Fruit fly (Drosophila melanogaster) whole organism, embryonic: ENCODE measurements around the gene Ids.

Experiments
- Atf6 ChIP-seq: fragments of 200-800 bp; sonication (Bioruptor generic); IDR thresholded peaks from 2 replicates; pipeline ENCODE4 v1.3.6; 2022; ENCODE audit warnings: missing biosample characterization, missing genetic modification characterization
- BEAF-32 ChIP-seq: fragments of 200-800 bp; sonication (Bioruptor generic); optimal IDR thresholded peaks from 3 replicates; lab custom pipeline; 2017; ENCODE audit warnings: missing biosample characterization, missing genetic modification characterization, mild to moderate bottlenecking, moderate library complexity, missing genetic modification reagents
- CG11085 ChIP-seq: fragments of 200-800 bp; sonication (Bioruptor generic); IDR thresholded peaks from 2 replicates; pipeline ENCODE4 v1.3.6; 2022; ENCODE audit warnings: missing biosample characterization, missing genetic modification characterization
- CG12744 ChIP-seq: fragments of 200-800 bp; sonication (Bioruptor generic); optimal IDR thresholded peaks from 2 replicates; lab custom pipeline; 2016; ENCODE audit warnings: missing biosample characterization, missing genetic modification characterization
- CG12942 ChIP-seq: fragments of 200-800 bp; sonication (Bioruptor generic); optimal IDR thresholded peaks from 3 replicates; lab custom pipeline; 2016; ENCODE audit warnings: missing biosample characterization, missing genetic modification characterization
- CG13287 ChIP-seq: fragments of 200-800 bp; sonication (Bioruptor generic); IDR thresholded peaks from 2 replicates; pipeline ENCODE4 v1.3.6; 2022; ENCODE audit warnings: missing biosample characterization, missing genetic modification characterization; ENCODE audit not compliant: partially characterized antibody
- CG14965 ChIP-seq: fragments of 200-800 bp; sonication (Bioruptor generic); optimal IDR thresholded peaks from 2 replicates; lab custom pipeline; 2016; ENCODE audit warnings: missing biosample characterization, missing genetic modification characterization, borderline replicate concordance
- CG15011 ChIP-seq: fragments of 200-800 bp; sonication (Bioruptor generic); optimal IDR thresholded peaks from 3 replicates; lab custom pipeline; 2018; ENCODE audit warnings: missing biosample characterization, mild to moderate bottlenecking, missing genetic modification characterization
- CG15514 ChIP-seq: fragments of 200-800 bp; sonication (Bioruptor generic); optimal IDR thresholded peaks from 3 replicates; lab custom pipeline; 2017; ENCODE audit warnings: missing biosample characterization, missing genetic modification characterization, mild to moderate bottlenecking, moderate library complexity, missing genetic modification reagents
- CG16863 ChIP-seq: fragments of 200-800 bp; sonication (Bioruptor generic); optimal IDR thresholded peaks from 3 replicates; lab custom pipeline; 2016; ENCODE audit warnings: missing biosample characterization, missing genetic modification characterization
- CG18476 ChIP-seq: fragments of 200-800 bp; sonication (Bioruptor generic); optimal IDR thresholded peaks from 2 replicates; lab custom pipeline; 2016; ENCODE audit warnings: missing biosample characterization, mild to moderate bottlenecking, missing genetic modification characterization
- CG2116 ChIP-seq: fragments of 200-800 bp; sonication (Bioruptor generic); optimal IDR thresholded peaks from 3 replicates; lab custom pipeline; 2018; ENCODE audit warnings: missing biosample characterization, mild to moderate bottlenecking, missing genetic modification characterization
- CG2712 ChIP-seq: fragments of 200-800 bp; optimal IDR thresholded peaks from 3 replicates; lab custom pipeline; 2019; ENCODE audit warnings: missing biosample characterization, mild to moderate bottlenecking, missing genetic modification characterization, moderate library complexity
- CG4360 ChIP-seq: fragments of 200-800 bp; sonication (Bioruptor generic); IDR thresholded peaks from 2 replicates; pipeline ENCODE4 v1.3.6; 2022; ENCODE audit warnings: missing biosample characterization, missing genetic modification characterization
- CG5180 ChIP-seq: fragments of 200-800 bp; sonication (Bioruptor generic); optimal IDR thresholded peaks from 3 replicates; lab custom pipeline; 2017; ENCODE audit warnings: missing biosample characterization, missing genetic modification characterization, mild to moderate bottlenecking, moderate library complexity, missing genetic modification reagents
- CG6254 ChIP-seq: fragments of 200-800 bp; sonication (Bioruptor generic); optimal IDR thresholded peaks from 3 replicates; lab custom pipeline; 2017; ENCODE audit warnings: mild to moderate bottlenecking, missing biosample characterization, missing genetic modification reagents, missing genetic modification characterization
- CG6654 ChIP-seq: fragments of 200-800 bp; sonication (Bioruptor generic); optimal IDR thresholded peaks from 2 replicates; lab custom pipeline; 2017; ENCODE audit warnings: missing biosample characterization, mild to moderate bottlenecking, missing genetic modification characterization
- CG7357 ChIP-seq: fragments of 200-800 bp; sonication (Bioruptor generic); IDR thresholded peaks from 3 replicates; pipeline ENCODE4 v1.3.6; 2022; ENCODE audit warnings: missing biosample characterization, missing genetic modification characterization
- CG7786 ChIP-seq: fragments of 200-800 bp; sonication (Bioruptor generic); optimal IDR thresholded peaks from 2 replicates; lab custom pipeline; 2016; ENCODE audit warnings: missing biosample characterization, missing genetic modification characterization
- CG9609 ChIP-seq: fragments of 200-800 bp; sonication (Bioruptor generic); optimal IDR thresholded peaks from 3 replicates; lab custom pipeline; 2016; ENCODE audit warnings: missing biosample characterization, missing genetic modification characterization
- CTCF ChIP-seq: fragments of 200-800 bp; sonication (Bioruptor generic); optimal IDR thresholded peaks from 2 replicates; lab custom pipeline; 2017; ENCODE audit warnings: missing biosample characterization, mild to moderate bottlenecking, missing genetic modification characterization, moderate library complexity
- CkIIα-i1 ChIP-seq: fragments of 200-800 bp; sonication (Bioruptor generic); IDR thresholded peaks from 2 replicates; pipeline ENCODE4 v1.3.6; 2022; ENCODE audit warnings: missing biosample characterization, missing genetic modification characterization
- Dll ChIP-seq: fragments of 200-800 bp; sonication (Bioruptor generic); IDR thresholded peaks from 4 replicates; pipeline ENCODE4 v1.3.6; 2022; ENCODE audit warnings: missing biosample characterization, missing genetic modification characterization; ENCODE audit not compliant: partially characterized antibody
- Ets97D ChIP-seq: fragments of 200-800 bp; sonication (Bioruptor generic); optimal IDR thresholded peaks from 3 replicates; lab custom pipeline; 2016; ENCODE audit warnings: missing biosample characterization, missing genetic modification characterization
- H15 ChIP-seq: fragments of 200-800 bp; sonication (Bioruptor generic); IDR thresholded peaks from 3 replicates; pipeline ENCODE4 v1.3.6; 2022; ENCODE audit warnings: missing biosample characterization, missing genetic modification characterization
- Hr78 ChIP-seq, 2 experiments: fragments of 200-800 bp in 1 of 2; fragments of >200 bp in 1 of 2; sonication (Bioruptor generic) in 1 of 2; optimal IDR thresholded peaks; 2 replicates each; lab custom pipeline; 2017 to 2019; ENCODE audit warnings: missing biosample characterization in 2 of 2, missing genetic modification characterization in 2 of 2, mild to moderate bottlenecking in 1 of 2, moderate library complexity in 1 of 2
- MTF-1 ChIP-seq: fragments of 200-800 bp; sonication (Bioruptor generic); optimal IDR thresholded peaks from 2 replicates; lab custom pipeline; 2018; ENCODE audit warnings: missing biosample characterization, mild to moderate bottlenecking, missing genetic modification characterization, borderline replicate concordance
- Mes4 ChIP-seq: fragments of 200-800 bp; sonication (Bioruptor generic); optimal IDR thresholded peaks from 2 replicates; lab custom pipeline; 2016; ENCODE audit warnings: missing biosample characterization, missing genetic modification characterization
- Myb ChIP-seq: fragments of 200-800 bp; sonication (Bioruptor generic); optimal IDR thresholded peaks from 2 replicates; lab custom pipeline; 2016; ENCODE audit warnings: missing biosample characterization, missing genetic modification characterization
- NFAT ChIP-seq: fragments of 200-800 bp; sonication (Bioruptor generic); IDR thresholded peaks from 2 replicates; pipeline ENCODE4 v1.3.6; 2022; ENCODE audit warnings: missing biosample characterization, missing genetic modification characterization
- Oli ChIP-seq: fragments of 200-800 bp; sonication (Bioruptor generic); optimal IDR thresholded peaks from 2 replicates; lab custom pipeline; 2018; ENCODE audit warnings: missing biosample characterization, mild to moderate bottlenecking, missing genetic modification characterization, moderate library complexity
- Ptx1 ChIP-seq: fragments of 200-800 bp; sonication (Bioruptor generic); IDR thresholded peaks from 2 replicates; pipeline ENCODE4 v1.3.6; 2022; ENCODE audit warnings: missing biosample characterization, missing genetic modification characterization
- Sin3A ChIP-seq: fragments of >200 bp; optimal IDR thresholded peaks from 2 replicates; lab custom pipeline; 2018
- cato ChIP-seq: fragments of 200-800 bp; sonication (Bioruptor generic); optimal IDR thresholded peaks from 2 replicates; lab custom pipeline; 2016; ENCODE audit warnings: missing biosample characterization, missing genetic modification characterization, borderline replicate concordance
- chn ChIP-seq: fragments of 200-800 bp; sonication (Bioruptor generic); optimal IDR thresholded peaks from 2 replicates; lab custom pipeline; 2016; ENCODE audit warnings: missing biosample characterization, missing genetic modification characterization
- croc ChIP-seq: fragments of 200-800 bp; sonication (Bioruptor generic); conservative IDR thresholded peaks from 3 replicates; pipeline ENCODE4 v1.3.6; 2022; ENCODE audit warnings: missing biosample characterization, missing genetic modification characterization
- danr ChIP-seq: fragments of 200-800 bp; sonication (Bioruptor generic); IDR thresholded peaks from 2 replicates; pipeline ENCODE4 v1.3.6; 2022; ENCODE audit warnings: missing biosample characterization, missing genetic modification characterization
- dm ChIP-seq: fragments of 200-800 bp; sonication (Bioruptor generic); optimal IDR thresholded peaks from 3 replicates; lab custom pipeline; 2016; ENCODE audit warnings: missing biosample characterization, missing genetic modification characterization
- ems ChIP-seq: fragments of 200-800 bp; sonication (Bioruptor generic); optimal IDR thresholded peaks from 3 replicates; lab custom pipeline; 2016; ENCODE audit warnings: missing biosample characterization, missing genetic modification characterization
- eyg ChIP-seq: fragments of 200-800 bp; sonication (Bioruptor generic); optimal IDR thresholded peaks from 3 replicates; lab custom pipeline; 2016; ENCODE audit warnings: missing biosample characterization, missing genetic modification characterization
- fd3F ChIP-seq: fragments of 200-800 bp; sonication (Bioruptor generic); optimal IDR thresholded peaks from 2 replicates; lab custom pipeline; 2018; ENCODE audit warnings: missing biosample characterization, mild to moderate bottlenecking, missing genetic modification characterization, moderate library complexity
- gro ChIP-seq: fragments of 200-800 bp; sonication (Bioruptor generic); optimal IDR thresholded peaks from 2 replicates; lab custom pipeline; 2016; ENCODE audit warnings: missing biosample characterization, missing genetic modification characterization
- ken ChIP-seq: fragments of 200-800 bp; sonication (Bioruptor generic); IDR thresholded peaks from 3 replicates; pipeline ENCODE4 v1.3.6; 2022; ENCODE audit warnings: missing biosample characterization, missing genetic modification characterization
- nerfin-1 ChIP-seq: fragments of 200-800 bp; sonication (Bioruptor generic); optimal IDR thresholded peaks from 3 replicates; lab custom pipeline; 2019; ENCODE audit warnings: missing biosample characterization, mild to moderate bottlenecking, missing genetic modification characterization, moderate library complexity
- phol ChIP-seq: fragments of 200-800 bp; sonication (Bioruptor generic); optimal IDR thresholded peaks from 3 replicates; lab custom pipeline; 2018; ENCODE audit warnings: missing biosample characterization, mild to moderate bottlenecking, missing genetic modification characterization, moderate library complexity
- so ChIP-seq: fragments of 200-800 bp; sonication (Bioruptor generic); IDR thresholded peaks from 3 replicates; pipeline ENCODE4 v1.3.6; 2022; ENCODE audit warnings: missing biosample characterization, missing genetic modification characterization
- wdn ChIP-seq: fragments of 200-800 bp; sonication (Bioruptor generic); IDR thresholded peaks from 2 replicates; pipeline ENCODE4 v1.3.6; 2022; ENCODE audit warnings: missing biosample characterization, missing genetic modification characterization
- wek ChIP-seq: fragments of 200-800 bp; sonication (Bioruptor generic); optimal IDR thresholded peaks from 3 replicates; lab custom pipeline; 2018; ENCODE audit warnings: missing biosample characterization, mild to moderate bottlenecking, missing genetic modification characterization, moderate library complexity
- zfh2 ChIP-seq: fragments of 200-800 bp; sonication (Bioruptor generic); optimal IDR thresholded peaks from 2 replicates; lab custom pipeline; 2016; ENCODE audit warnings: missing biosample characterization, missing genetic modification characterization

Gene Ids

DNA sequence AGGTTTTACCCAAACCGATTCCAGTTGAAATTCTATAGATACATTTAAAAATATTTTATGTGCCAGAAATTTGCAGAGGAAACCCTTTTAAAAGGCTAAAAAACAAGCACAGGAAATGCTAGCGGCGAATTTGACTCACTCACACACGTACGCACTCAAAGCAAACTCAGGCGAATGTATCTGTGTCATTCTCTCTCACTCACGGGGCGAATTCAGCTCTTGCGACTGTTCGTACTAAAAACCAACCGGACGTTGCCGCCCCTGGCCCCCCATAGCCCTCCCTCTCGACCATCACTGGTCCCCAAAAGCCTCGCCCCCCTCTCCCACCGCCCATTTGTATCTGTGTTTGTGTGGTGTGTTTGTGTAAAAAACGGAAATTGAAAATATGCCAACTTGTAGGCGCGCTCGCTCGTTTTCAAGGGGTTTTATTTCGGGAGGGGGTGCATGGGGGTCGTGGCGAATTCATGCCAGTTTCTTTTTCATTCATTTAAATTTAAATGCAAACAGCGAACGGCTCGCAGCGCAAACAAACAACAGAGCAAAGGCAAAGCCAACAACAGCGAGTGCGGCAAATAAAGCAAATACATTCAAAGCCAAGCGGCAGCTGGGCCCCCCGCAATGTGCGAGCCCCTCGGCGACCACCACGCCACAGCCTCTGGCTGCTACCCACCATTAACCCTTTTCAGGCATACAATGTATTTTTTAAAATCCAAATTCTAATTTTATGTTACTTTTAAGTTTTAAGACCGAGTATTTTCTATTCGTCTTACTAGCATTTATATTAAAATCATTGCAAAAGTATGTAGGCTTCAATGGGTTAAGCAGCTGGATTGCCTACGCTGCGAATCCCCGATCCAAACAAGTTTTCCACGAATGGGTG, 40.4 kb downstream of the Ids start (continued):
- peak; percentile 72 for TF ChIP-seq CG5180 (GFP tag; lab: Kevin White, UChicago)
- 0 out of 3 replicates have a peak, but pooled peaks have one; percentile 20 for TF ChIP-seq croc
- peak; percentile 50 for TF ChIP-seq MTF-1 (GFP tag; lab: Kevin White, UChicago)
- peak; percentile 57 for TF ChIP-seq dm
- TF ChIP-seq chn: peak; percentile 59
- TF ChIP-seq wdn: peak; percentile 78
- TF ChIP-seq CG4360: peak; percentile 55
- TF ChIP-seq CG7786 (GFP tag; lab: Kevin White, UChicago): peak; percentile 66
- peak; percentile 5 for TF ChIP-seq CTCF (GFP tag; lab: Kevin White, UChicago)
- peak; percentile 72; the same call in 1 of the 3 replicates for TF ChIP-seq ken (GFP tag; lab: Robert Waterston, UW)
- peak; percentile 50 for TF ChIP-seq Mes4 (GFP tag; lab: Kevin White, UChicago)
- peak; percentile 68 for TF ChIP-seq zfh2
- TF ChIP-seq CG2116 (GFP tag; lab: Kevin White, UChicago): peak; percentile 20
- no peak for TF ChIP-seq Sin3A (lab: Kevin White, UChicago)
- peak; percentile 1 for TF ChIP-seq CG12744 (GFP tag; lab: Kevin White, UChicago)
- peak; percentile 36 for TF ChIP-seq fd3F
- no peak for TF ChIP-seq Dll
- TF ChIP-seq gro (GFP tag; lab: Kevin White, UChicago): peak; percentile 80
- peak; percentile 14 for TF ChIP-seq CG12942 (GFP tag; lab: Kevin White, UChicago)
- no peak for TF ChIP-seq Ets97D (GFP tag; lab: Kevin White, UChicago)
- TF ChIP-seq CG13287 (GFP tag; lab: Robert Waterston, UW): no peak; the same call in 1 of the 2 replicates
- peak; percentile 61 for TF ChIP-seq CG15011 (GFP tag; lab: Kevin White, UChicago)
- no peak for TF ChIP-seq cato (GFP tag; lab: Kevin White, UChicago)
- no peak for TF ChIP-seq BEAF-32 (GFP tag; lab: Kevin White, UChicago)
- peak; percentile 63 for TF ChIP-seq ems (GFP tag; lab: Kevin White, UChicago)
- TF ChIP-seq Ptx1 (GFP tag; lab: Robert Waterston, UW): peak; percentile 87
- TF ChIP-seq CG6654 (GFP tag; lab: Kevin White, UChicago): no peak
- no peak for TF ChIP-seq CG6254 (GFP tag; lab: Kevin White, UChicago)
- TF ChIP-seq CG11085 (GFP tag; lab: Robert Waterston, UW): peak; percentile 71
- peak; percentile 77 for TF ChIP-seq CG18476 (GFP tag; lab: Kevin White, UChicago)
- TF ChIP-seq phol: peak; percentile 63
- TF ChIP-seq CkIIα-i1: no peak
- peak; percentile 19 for TF ChIP-seq nerfin-1
- TF ChIP-seq danr: peak; percentile 63; the same call in 1 of the 2 replicates
- TF ChIP-seq CG16863 (GFP tag; lab: Kevin White, UChicago): peak; percentile 47
- no peak for TF ChIP-seq Myb (GFP tag; lab: Kevin White, UChicago)
- peak; percentile 80 for TF ChIP-seq Atf6
- peak; percentile 54 for TF ChIP-seq eyg
- peak; percentile 80 for TF ChIP-seq NFAT
- TF ChIP-seq so: peak; percentile 83
- peak; percentile 54 for TF ChIP-seq CG15514 (GFP tag; lab: Kevin White, UChicago)
- peak; percentile 67 for TF ChIP-seq CG9609 (GFP tag; lab: Kevin White, UChicago)
- peak in 1 of 2 experiments; percentile 44 for TF ChIP-seq Hr78 (GFP tag; optimal IDR thresholded peaks at IDR 0.05; lab: Kevin White, UChicago)
- TF ChIP-seq H15 (GFP tag; lab: Robert Waterston, UW): peak; percentile 70
- peak; percentile 61 for TF ChIP-seq CG2712
- TF ChIP-seq Oli (tag; lab: Kevin White, UChicago): peak; percentile 69
- TF ChIP-seq CG14965 (GFP tag; lab: Kevin White, UChicago): no peak
- TF ChIP-seq wek (GFP tag; lab: Kevin White, UChicago): peak; percentile 35
- TF ChIP-seq CG7357 (GFP tag; lab: Robert Waterston, UW): peak; percentile 47; the same call in 2 of the 3 replicates
